Worm (Caenorhabditis elegans) whole organism, young adult: Measurements from ENCODE around the gene F58F12.1.
A peak's percentile ranks its signal among the peaks of the same experiment; 100 is the strongest.

Experiments used
- B0336.3 ChIP-seq: fragments of 200-800 bp; sonication (Bioruptor generic); IDR thresholded peaks from 2 replicates; pipeline ENCODE4 v1.3.6; 2022; ENCODE audit warnings: missing genetic modification characterization, missing compliant biosample characterization
- D2030.7 ChIP-seq: fragments of 200-800 bp; sonication (Bioruptor generic); IDR thresholded peaks from 2 replicates; pipeline ENCODE4 v1.3.6; 2022; ENCODE audit warnings: missing genetic modification reagents, missing genetic modification characterization, missing compliant biosample characterization
- F37B4.10 ChIP-seq: fragments of 200-800 bp; sonication (Bioruptor generic); IDR thresholded peaks from 2 replicates; pipeline ENCODE4 v1.3.6; 2022; ENCODE audit warnings: missing genetic modification characterization, missing compliant biosample characterization
- F55B11.4 ChIP-seq: sonication (generic microtip); optimal IDR thresholded peaks from 2 replicates; lab custom pipeline; 2016; ENCODE audit warnings: missing compliant biosample characterization, missing genetic modification characterization, borderline replicate concordance; ENCODE audit not compliant: insufficient read depth
- akir-1 ChIP-seq: fragments of 200-800 bp; sonication (Bioruptor generic); optimal IDR thresholded peaks from 2 replicates; lab custom pipeline; 2018; ENCODE audit warnings: mild to moderate bottlenecking, missing genetic modification characterization, moderate library complexity, missing compliant biosample characterization
- aptf-2 ChIP-seq: fragments of 200-800 bp; sonication (Bioruptor generic); conservative IDR thresholded peaks from 2 replicates; pipeline ENCODE4 v1.3.6; 2022; ENCODE audit warnings: missing genetic modification reagents, missing genetic modification characterization, missing compliant biosample characterization
- atf-7 ChIP-seq: sonication (generic microtip); optimal IDR thresholded peaks from 2 replicates; lab custom pipeline; 2017; ENCODE audit warnings: mild to moderate bottlenecking, missing genetic modification characterization, missing compliant biosample characterization
- attf-6 ChIP-seq: fragments of 200-800 bp; sonication (Bioruptor generic); IDR thresholded peaks from 2 replicates; pipeline ENCODE4 v1.3.6; 2022; ENCODE audit warnings: missing genetic modification reagents, missing genetic modification characterization, missing compliant biosample characterization
- bed-1 ChIP-seq: fragments of 200-800 bp; sonication (Bioruptor generic); IDR thresholded peaks from 2 replicates; pipeline ENCODE4 v1.3.6; 2022; ENCODE audit warnings: missing genetic modification reagents, missing genetic modification characterization, missing compliant biosample characterization
- cebp-1 ChIP-seq, 2 experiments: fragments of 200-800 bp in 1 of 2; sonication (Bioruptor generic) in 1 of 2; sonication (generic microtip) in 1 of 2; IDR thresholded peaks in 1 of 2; optimal IDR thresholded peaks in 1 of 2; 2 replicates each; pipeline versions ENCODE4 v1.3.6 to Lab custom; 2017 to 2022; ENCODE audit warnings: missing compliant biosample characterization in 2 of 2, missing genetic modification characterization in 2 of 2, mild to moderate bottlenecking in 1 of 2, missing genetic modification reagents in 1 of 2, moderate library complexity in 1 of 2
- ceh-40 ChIP-seq: fragments of 200-800 bp; sonication (Bioruptor generic); IDR thresholded peaks from 2 replicates; pipeline ENCODE4 v1.3.6; 2022; ENCODE audit warnings: missing genetic modification characterization, missing compliant biosample characterization
- ceh-58 ChIP-seq: fragments of 200-800 bp; sonication (Bioruptor generic); IDR thresholded peaks from 2 replicates; pipeline ENCODE4 v1.3.6; 2022; ENCODE audit warnings: missing genetic modification characterization, missing compliant biosample characterization
- ceh-79 ChIP-seq: sonication (generic microtip); optimal IDR thresholded peaks from 2 replicates; lab custom pipeline; 2017; ENCODE audit warnings: mild to moderate bottlenecking, missing genetic modification characterization, missing compliant biosample characterization
- chd-7 ChIP-seq: sonication (generic microtip); optimal IDR thresholded peaks from 2 replicates; lab custom pipeline; 2016; ENCODE audit warnings: mild to moderate bottlenecking, missing genetic modification characterization, moderate library complexity, missing compliant biosample characterization
- dpff-1 ChIP-seq: sonication (generic microtip); optimal IDR thresholded peaks from 2 replicates; lab custom pipeline; 2017; ENCODE audit warnings: mild to moderate bottlenecking, missing genetic modification characterization, missing compliant biosample characterization
- dpl-1 ChIP-seq: fragments of 150-350 bp; optimal IDR thresholded peaks from 2 replicates; lab custom pipeline; 2014; ENCODE audit warnings: missing biosample characterization, missing genetic modification reagents, missing genetic modification characterization
- efl-1 ChIP-seq: fragments of 150-350 bp; optimal IDR thresholded peaks from 2 replicates; lab custom pipeline; 2014; ENCODE audit warnings: missing biosample characterization, missing genetic modification reagents, missing genetic modification characterization
- egrh-3 ChIP-seq: fragments of 200-800 bp; sonication (Bioruptor generic); IDR thresholded peaks from 2 replicates; pipeline ENCODE4 v1.3.6; 2022; ENCODE audit warnings: missing genetic modification reagents, missing genetic modification characterization, missing compliant biosample characterization
- ekl-4 ChIP-seq: fragments of 200-800 bp; sonication (Bioruptor generic); IDR thresholded peaks from 2 replicates; pipeline ENCODE4 v1.3.6; 2022; ENCODE audit warnings: missing genetic modification reagents, missing genetic modification characterization, missing compliant biosample characterization
- gei-17 ChIP-seq: fragments of 200-800 bp; sonication (Bioruptor generic); optimal IDR thresholded peaks from 2 replicates; lab custom pipeline; 2018; ENCODE audit warnings: mild to moderate bottlenecking, missing genetic modification characterization, missing compliant biosample characterization
- let-526 ChIP-seq: fragments of 200-800 bp; sonication (Bioruptor generic); IDR thresholded peaks from 2 replicates; pipeline ENCODE4 v1.3.6; 2022; ENCODE audit warnings: missing genetic modification reagents, missing genetic modification characterization, missing compliant biosample characterization
- let-607 ChIP-seq, 2 experiments: fragments of 200-800 bp in 1 of 2; sonication (Bioruptor generic) in 1 of 2; sonication (generic microtip) in 1 of 2; optimal IDR thresholded peaks; 2 replicates each; lab custom pipeline; 2016 to 2018; ENCODE audit warnings: mild to moderate bottlenecking in 2 of 2, missing compliant biosample characterization in 2 of 2, missing genetic modification characterization in 2 of 2, moderate library complexity in 2 of 2, missing genotype in 1 of 2
- lin-54 ChIP-seq: fragments of 200-800 bp; sonication (Bioruptor generic); optimal IDR thresholded peaks from 2 replicates; lab custom pipeline; 2018; ENCODE audit warnings: mild to moderate bottlenecking, missing genetic modification characterization, missing compliant biosample characterization
- lir-1 ChIP-seq: fragments of 200-800 bp; sonication (Bioruptor generic); conservative IDR thresholded peaks from 2 replicates; pipeline ENCODE4 v1.3.6; 2022; ENCODE audit warnings: missing genetic modification reagents, missing genetic modification characterization, missing compliant biosample characterization
- lsy-27 ChIP-seq: sonication (generic microtip); optimal IDR thresholded peaks from 2 replicates; lab custom pipeline; 2017; ENCODE audit warnings: missing genetic modification characterization, mild to moderate bottlenecking, missing compliant biosample characterization, antibody characterized with exemption, missing genotype, borderline replicate concordance; ENCODE audit not compliant: insufficient read depth
- madf-3 ChIP-seq: fragments of 200-800 bp; sonication (Bioruptor generic); IDR thresholded peaks from 2 replicates; pipeline ENCODE4 v1.3.6; 2022; ENCODE audit warnings: missing genetic modification reagents, missing genetic modification characterization, missing compliant biosample characterization
- mcd-1 ChIP-seq: fragments of 200-800 bp; sonication (Bioruptor generic); IDR thresholded peaks from 2 replicates; pipeline ENCODE4 v1.3.6; 2022; ENCODE audit warnings: missing genetic modification reagents, missing genetic modification characterization, missing compliant biosample characterization
- mes-4 ChIP-seq: sonication (generic microtip); optimal IDR thresholded peaks from 2 replicates; lab custom pipeline; 2016; ENCODE audit warnings: missing genotype, missing genetic modification characterization, missing compliant biosample characterization
- nfya-1 ChIP-seq: sonication (generic microtip); optimal IDR thresholded peaks from 2 replicates; lab custom pipeline; 2017; ENCODE audit warnings: antibody characterized with exemption, missing compliant biosample characterization, missing genetic modification characterization, borderline replicate concordance; ENCODE audit not compliant: insufficient read depth
- nfya-2 ChIP-seq: fragments of 200-800 bp; sonication (Bioruptor generic); IDR thresholded peaks from 2 replicates; pipeline ENCODE4 v1.3.6; 2022; ENCODE audit warnings: missing genetic modification reagents, missing genetic modification characterization, missing compliant biosample characterization
- nhr-179 ChIP-seq: sonication (generic microtip); optimal IDR thresholded peaks from 2 replicates; lab custom pipeline; 2016; ENCODE audit warnings: mild to moderate bottlenecking, missing genetic modification characterization, missing compliant biosample characterization
- nhr-27 ChIP-seq: fragments of 200-800 bp; sonication (Bioruptor generic); optimal IDR thresholded peaks from 2 replicates; lab custom pipeline; 2018; ENCODE audit warnings: mild to moderate bottlenecking, missing genetic modification characterization, moderate library complexity, missing compliant biosample characterization
- nhr-80 ChIP-seq: sonication (generic microtip); optimal IDR thresholded peaks from 2 replicates; lab custom pipeline; 2016; ENCODE audit warnings: missing genetic modification characterization, missing compliant biosample characterization
- rec-8 ChIP-seq, 2 experiments: sonication (generic microtip); optimal IDR thresholded peaks; 2 replicates each; lab custom pipeline; 2016; ENCODE audit warnings: mild to moderate bottlenecking in 2 of 2, missing genetic modification characterization in 2 of 2, missing genetic modification reagents in 2 of 2, missing genotype in 2 of 2, missing biosample characterization in 1 of 2, missing compliant biosample characterization in 1 of 2, moderate library complexity in 1 of 2
- repo-1 ChIP-seq: sonication (generic microtip); optimal IDR thresholded peaks from 2 replicates; lab custom pipeline; 2017; ENCODE audit warnings: mild to moderate bottlenecking, missing genetic modification characterization, missing compliant biosample characterization
- snpc-1.1 ChIP-seq: sonication (generic microtip); optimal IDR thresholded peaks from 2 replicates; lab custom pipeline; 2017; ENCODE audit warnings: missing genetic modification characterization, mild to moderate bottlenecking, missing compliant biosample characterization, antibody characterized with exemption, moderate library complexity, missing genotype, missing genetic modification reagents; ENCODE audit not compliant: insufficient read depth
- snpc-1.3 ChIP-seq: sonication (generic microtip); optimal IDR thresholded peaks from 2 replicates; lab custom pipeline; 2017; ENCODE audit warnings: missing genetic modification characterization, mild to moderate bottlenecking, missing compliant biosample characterization, antibody characterized with exemption, moderate library complexity, missing genotype, missing genetic modification reagents; ENCODE audit not compliant: insufficient read depth
- tbx-9 ChIP-seq: sonication (generic microtip); optimal IDR thresholded peaks from 2 replicates; lab custom pipeline; 2016; ENCODE audit warnings: borderline replicate concordance, missing genetic modification characterization, inconsistent platforms, missing compliant biosample characterization
- tlf-1 ChIP-seq: fragments of 200-800 bp; sonication (Bioruptor generic); optimal IDR thresholded peaks from 2 replicates; lab custom pipeline; 2018; ENCODE audit warnings: mild to moderate bottlenecking, missing genetic modification characterization, missing compliant biosample characterization
- unc-62 ChIP-seq: fragments of 150-350 bp; optimal IDR thresholded peaks from 2 replicates; lab custom pipeline; 2014; ENCODE audit warnings: missing biosample characterization, missing genetic modification reagents, missing genetic modification characterization
- xnd-1 ChIP-seq: sonication (generic microtip); optimal IDR thresholded peaks from 2 replicates; lab custom pipeline; 2016; ENCODE audit warnings: missing genotype, missing genetic modification reagents, missing genetic modification characterization, missing compliant biosample characterization
- zfh-2 ChIP-seq: fragments of 200-800 bp; sonication (Bioruptor generic); conservative IDR thresholded peaks from 2 replicates; pipeline ENCODE4 v1.3.6; 2022; ENCODE audit warnings: missing genetic modification reagents, missing genetic modification characterization, missing compliant biosample characterization
- ztf-18 ChIP-seq: sonication (generic microtip); optimal IDR thresholded peaks from 2 replicates; lab custom pipeline; 2016; ENCODE audit warnings: missing genotype, mild to moderate bottlenecking, missing genetic modification characterization, missing compliant biosample characterization
- ztf-26 ChIP-seq: sonication (generic microtip); optimal IDR thresholded peaks from 2 replicates; lab custom pipeline; 2017; ENCODE audit warnings: missing genetic modification characterization, missing compliant biosample characterization
- ztf-28 ChIP-seq: fragments of 200-800 bp; sonication (Bioruptor generic); IDR thresholded peaks from 2 replicates; pipeline ENCODE4 v1.3.6; 2022; ENCODE audit warnings: missing genetic modification reagents, missing genetic modification characterization, missing compliant biosample characterization
- ztf-3 ChIP-seq: fragments of 200-800 bp; sonication (Bioruptor generic); optimal IDR thresholded peaks from 2 replicates; lab custom pipeline; 2018; ENCODE audit warnings: mild to moderate bottlenecking, missing genetic modification characterization, missing compliant biosample characterization
- ztf-6 ChIP-seq: fragments of 200-800 bp; sonication (Bioruptor generic); IDR thresholded peaks from 2 replicates; pipeline ENCODE4 v1.3.6; 2022; ENCODE audit warnings: missing genetic modification reagents, missing genetic modification characterization, missing compliant biosample characterization

Gene F58F12.1

DNA sequence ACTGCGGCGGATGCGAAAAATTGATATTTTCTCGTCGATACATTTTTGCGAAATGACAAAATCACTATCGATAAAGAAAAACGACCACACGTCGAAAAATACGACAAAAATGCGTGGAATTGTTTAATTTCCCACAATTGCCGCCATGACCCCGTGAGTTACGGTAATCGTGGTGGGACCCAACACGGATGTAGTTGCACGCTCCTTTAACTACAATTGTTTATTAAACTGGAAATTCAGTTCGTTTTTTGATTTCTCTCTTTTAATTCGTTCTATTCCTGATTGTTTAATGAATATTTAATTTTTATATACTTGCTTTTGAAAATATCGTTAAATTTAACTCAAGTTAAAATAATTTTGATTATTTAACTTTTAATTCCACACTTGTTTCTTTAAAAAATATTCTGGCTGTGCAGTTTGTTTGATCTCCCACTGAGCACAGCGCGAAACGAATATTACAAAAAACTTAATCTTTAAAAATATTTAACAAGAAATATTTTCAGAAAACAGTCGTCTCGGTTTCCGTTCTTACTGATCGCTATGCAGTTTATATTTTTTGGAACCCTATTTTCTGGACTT, 18.1 kb upstream of the F58F12.1 start, which contains the start of the genes ani-2 and clec-88 (continued):
- TF ChIP-seq nhr-80 (tag; lab: Kevin White, UChicago) (no peak), F55B11.4 (tag; lab: Kevin White, UChicago) (no peak), lir-1 (GFP tag; lab: Robert Waterston, UW) (peak; percentile 28; the same call in 1 of the 2 replicates), egrh-3 (no peak), mes-4 (no peak), let-607 (tag; optimal IDR thresholded peaks at IDR 0.05; lab: Kevin White, UChicago) (no peak), repo-1 (no peak), tbx-9 (tag; lab: Kevin White, UChicago) (no peak), lsy-27 (tag; lab: Kevin White, UChicago) (no peak), zfh-2 (GFP tag; lab: Robert Waterston, UW) (no peak), madf-3 (GFP tag; lab: Robert Waterston, UW) (0 out of 2 replicates have a peak, but pooled peaks have one; percentile 23), dpl-1 (peak; percentile 76), ceh-40 (GFP tag; lab: Robert Waterston, UW) (no peak), tlf-1 (peak; percentile 20), aptf-2 (no peak), mcd-1 (peak; percentile 34; the same call in 1 of the 2 replicates), nhr-179 (tag; lab: Kevin White, UChicago) (no peak), attf-6 (GFP tag; lab: Robert Waterston, UW) (no peak), rec-8 (tag; optimal IDR thresholded peaks at IDR 0.05; lab: Kevin White, UChicago) (no peak), snpc-1.1 (tag; lab: Kevin White, UChicago) (peak; percentile 0), F37B4.10 (no peak), ceh-58 (GFP tag; lab: Robert Waterston, UW) (no peak), D2030.7 (GFP tag; lab: Robert Waterston, UW) (peak; percentile 84), lin-54 (GFP tag; lab: Kevin White, UChicago) (peak; percentile 49), B0336.3 (no peak), xnd-1 (tag; lab: Kevin White, UChicago) (peak; percentile 90), ztf-18 (tag; lab: Kevin White, UChicago) (peak; percentile 9), unc-62 (no peak), chd-7 (tag; lab: Kevin White, UChicago) (no peak), ekl-4 (GFP tag; lab: Robert Waterston, UW) (no peak), efl-1 (peak; percentile 96), bed-1 (no peak), ceh-79 (tag; lab: Kevin White, UChicago) (no peak), dpff-1 (tag; lab: Kevin White, UChicago) (no peak), nhr-27 (tag; lab: Kevin White, UChicago) (no peak), nfya-1 (tag; lab: Kevin White, UChicago) (no peak), ztf-3 (GFP tag; lab: Kevin White, UChicago) (no peak), cebp-1 (GFP tag; IDR thresholded peaks at IDR 0.05; lab: Robert Waterston, UW) (no peak), cebp-1 (tag; optimal IDR thresholded peaks at IDR 0.05; lab: Kevin White, UChicago) (no peak), ztf-28 (no peak), akir-1 (no peak), gei-17 (GFP tag; lab: Kevin White, UChicago) (no peak), ztf-6 (GFP tag; lab: Robert Waterston, UW) (no peak), let-526 (GFP tag; lab: Robert Waterston, UW) (no peak), snpc-1.3 (no peak), nfya-2 (GFP tag; lab: Robert Waterston, UW) (no peak), ztf-26 (tag; lab: Kevin White, UChicago) (no peak), atf-7 (tag; lab: Kevin White, UChicago) (no peak)
